Worm (Caenorhabditis elegans): ENCODE data around the gene dre-1.
A peak's percentile ranks its signal among the peaks of the same experiment; 100 is the strongest.

The dre-1 gene

ce11 chrV:6551707-6552390 lies 5.5 kb upstream of the dre-1 start, which contains the start of gene twk-10:
Gene twk-10 (plus strand): TSS chrV:6552340.
- peak; percentile 11 for TF ChIP-seq elt-2 (tag; optimal IDR thresholded peaks at IDR 0.05)
- TF ChIP-seq ets-4 (tag; optimal IDR thresholded peaks at IDR 0.05): no peak
- TF ChIP-seq ama-1 (optimal IDR thresholded peaks at IDR 0.05): no peak
- TF ChIP-seq pag-3 (tag; optimal IDR thresholded peaks at IDR 0.05; ENCODE audit: borderline replicate concordance): no peak
- no peak for TF ChIP-seq madf-2 (tag; optimal IDR thresholded peaks at IDR 0.05)

- no peak for TF ChIP-seq hlh-13 (GFP tag; optimal IDR thresholded peaks at IDR 0.05)
- no peak for TF ChIP-seq Y22D7AL.16 (tag; optimal IDR thresholded peaks at IDR 0.05)
Observed at ce11 chrV:6549871-6550270, 3.6 kb upstream of the dre-1 start, which contains the start of gene lipl-4. Gene lipl-4 (plus strand): TSS chrV:6550171.

- no peak for TF ChIP-seq sox-4 (tag; optimal IDR thresholded peaks at IDR 0.05)
- TF ChIP-seq ceh-34 (tag; optimal IDR thresholded peaks at IDR 0.05): no peak
- TF ChIP-seq C38D4.7 (GFP tag; optimal IDR thresholded peaks at IDR 0.05): no peak
- no peak for TF ChIP-seq dve-1 (tag; optimal IDR thresholded peaks at IDR 0.05)
Observed at ce11 chrV:6549148-6549547, 2.8 kb upstream of the dre-1 start, which contains the start of gene K04A8.20. Gene K04A8.20 (plus strand): TSS chrV:6549448.

ce11 chrV:6548309-6548708 lies 2.0 kb upstream of the dre-1 start:
- TF ChIP-seq unc-86 (tag; optimal IDR thresholded peaks at IDR 0.05) (no peak), nfya-1 (tag; optimal IDR thresholded peaks at IDR 0.05) (no peak), ceh-31 (tag; optimal IDR thresholded peaks at IDR 0.05) (no peak), pha-2 (tag; optimal IDR thresholded peaks at IDR 0.05) (no peak), hlh-8 (tag; optimal IDR thresholded peaks at IDR 0.05) (no peak), tbx-7 (tag; optimal IDR thresholded peaks at IDR 0.05) (no peak), unc-3 (GFP tag; conservative IDR thresholded peaks at IDR 0.05) (no peak), unc-3 (tag; optimal IDR thresholded peaks at IDR 0.05) (no peak), fkh-10 (GFP tag; optimal IDR thresholded peaks at IDR 0.05) (no peak), pha-4 (tag; optimal IDR thresholded peaks at IDR 0.05) (no peak), rnt-1 (tag; optimal IDR thresholded peaks at IDR 0.05) (no peak), mec-3 (tag; optimal IDR thresholded peaks at IDR 0.05; ENCODE audit: borderline replicate concordance) (no peak), ttx-3 (tag; optimal IDR thresholded peaks at IDR 0.05) (no peak), hlh-15 (tag; optimal IDR thresholded peaks at IDR 0.05) (no peak), dve-1 (tag; optimal IDR thresholded peaks at IDR 0.05) (no peak), F13H6.1 (tag; optimal IDR thresholded peaks at IDR 0.05) (no peak), unc-42 (tag; optimal IDR thresholded peaks at IDR 0.05) (no peak), zip-5 (tag; optimal IDR thresholded peaks at IDR 0.05) (no peak), K09A11.1 (tag; optimal IDR thresholded peaks at IDR 0.05; ENCODE audit: insufficient read depth) (no peak), ceh-30 (tag; optimal IDR thresholded peaks at IDR 0.05) (no peak), pax-1 (tag; optimal IDR thresholded peaks at IDR 0.05) (no peak)

- no peak for TF ChIP-seq Y22D7AL.16 (tag; optimal IDR thresholded peaks at IDR 0.05)
- TF ChIP-seq ceh-2 (tag; optimal IDR thresholded peaks at IDR 0.05): no peak
- no peak for TF ChIP-seq hlh-13 (GFP tag; optimal IDR thresholded peaks at IDR 0.05)
- TF ChIP-seq nhr-11 (tag; optimal IDR thresholded peaks at IDR 0.05): no peak
- TF ChIP-seq ceh-45 (GFP tag; IDR thresholded peaks at IDR 0.05): no peak
- peak; percentile 41 for TF ChIP-seq tbx-2 (tag; optimal IDR thresholded peaks at IDR 0.05)
- no peak for TF ChIP-seq nfya-1 (tag; optimal IDR thresholded peaks at IDR 0.05)
- peak; percentile 61 for TF ChIP-seq ref-2 (tag; optimal IDR thresholded peaks at IDR 0.05)
- TF ChIP-seq elt-4 (tag; optimal IDR thresholded peaks at IDR 0.05): no peak
- no peak for TF ChIP-seq fax-1 (tag; optimal IDR thresholded peaks at IDR 0.05)
- no peak for TF ChIP-seq ceh-6 (GFP tag; optimal IDR thresholded peaks at IDR 0.05)
- TF ChIP-seq F13H6.1 (tag; optimal IDR thresholded peaks at IDR 0.05): no peak
- no peak for TF ChIP-seq sox-2 (GFP tag; IDR thresholded peaks at IDR 0.05)
- no peak for TF ChIP-seq syd-9 (tag; optimal IDR thresholded peaks at IDR 0.05)
- TF ChIP-seq unc-3 (GFP tag; conservative IDR thresholded peaks at IDR 0.05): no peak
- no peak for TF ChIP-seq unc-3 (tag; optimal IDR thresholded peaks at IDR 0.05)
- no peak for TF ChIP-seq ceh-9 (tag; optimal IDR thresholded peaks at IDR 0.05)
Observed at ce11 chrV:6544999-6545398, 1.3 kb downstream of the dre-1 start.
